Fruit fly (Drosophila melanogaster) whole organism, wandering third instar larva: Measurements from ENCODE around the gene CG43336.

Experiments
- Abd-B ChIP-seq: fragments of >200 bp; optimal IDR thresholded peaks from 2 replicates; lab custom pipeline; 2017; ENCODE audit warnings: missing biosample characterization, missing genetic modification characterization
- CG32264 ChIP-seq: fragments of 200-800 bp; sonication (Bioruptor generic); optimal IDR thresholded peaks from 2 replicates; lab custom pipeline; 2016; ENCODE audit warnings: missing biosample characterization, missing genetic modification characterization
- CrebA ChIP-seq: fragments of 200-800 bp; sonication (Bioruptor generic); optimal IDR thresholded peaks from 2 replicates; lab custom pipeline; 2016; ENCODE audit warnings: missing biosample characterization, mild to moderate bottlenecking, missing genetic modification characterization, borderline replicate concordance
- Dfd ChIP-seq: fragments of >200 bp; optimal IDR thresholded peaks from 2 replicates; lab custom pipeline; 2017; ENCODE audit warnings: missing biosample characterization, missing genetic modification characterization
- Dif ChIP-seq: fragments of 200-275, 200-300 bp; sonication (Bioruptor generic); optimal IDR thresholded peaks from 2 replicates; lab custom pipeline; 2018; ENCODE audit warnings: missing biosample characterization, missing genetic modification characterization; ENCODE audit not compliant: partially characterized antibody
- GATAd ChIP-seq: sonication (Bioruptor generic); optimal IDR thresholded peaks from 2 replicates; lab custom pipeline; 2016; ENCODE audit warnings: missing biosample characterization, missing genetic modification characterization
- HLH106 ChIP-seq: fragments of 200-800 bp; optimal IDR thresholded peaks from 3 replicates; lab custom pipeline; 2019; ENCODE audit warnings: missing biosample characterization, mild to moderate bottlenecking, missing genetic modification characterization, moderate library complexity
- Hnf4 ChIP-seq: fragments of 200-800 bp; sonication (Bioruptor generic); optimal IDR thresholded peaks from 2 replicates; lab custom pipeline; 2016; ENCODE audit warnings: missing biosample characterization, mild to moderate bottlenecking, missing genetic modification characterization
- Mio ChIP-seq: sonication (Bioruptor generic); optimal IDR thresholded peaks from 2 replicates; lab custom pipeline; 2016; ENCODE audit warnings: missing biosample characterization, missing genetic modification characterization
- N ChIP-seq: fragments of >200 bp; optimal IDR thresholded peaks from 2 replicates; lab custom pipeline; 2018; ENCODE audit warnings: missing biosample characterization, missing external identifiers, missing genetic modification characterization
- Rel ChIP-seq, 2 experiments: fragments of 200-800 bp; sonication (Bioruptor generic) in 1 of 2; optimal IDR thresholded peaks; 2 replicates in 1 of 2; 3 replicates in 1 of 2; lab custom pipeline; 2016 to 2019; ENCODE audit warnings: mild to moderate bottlenecking in 2 of 2, missing biosample characterization in 2 of 2, missing genetic modification characterization in 2 of 2, moderate library complexity in 1 of 2
- Sp1 ChIP-seq: fragments of 200-800 bp; sonication (Bioruptor generic); optimal IDR thresholded peaks from 3 replicates; lab custom pipeline; 2019; ENCODE audit warnings: missing biosample characterization, mild to moderate bottlenecking, missing genetic modification characterization, moderate library complexity
- Vsx2 ChIP-seq: fragments of 200-300, 225-300 bp; sonication (Bioruptor generic); optimal IDR thresholded peaks from 2 replicates; lab custom pipeline; 2018; ENCODE audit warnings: missing biosample characterization, missing genetic modification characterization; ENCODE audit not compliant: partially characterized antibody
- brk ChIP-seq: fragments of 200-800 bp; sonication (Bioruptor generic); optimal IDR thresholded peaks from 2 replicates; lab custom pipeline; 2016; ENCODE audit warnings: missing biosample characterization, mild to moderate bottlenecking, missing genetic modification characterization
- dl ChIP-seq, 2 experiments: fragments of 175-275, 200-275 bp in 1 of 2; fragments of 200-275 bp in 1 of 2; sonication (Bioruptor generic); optimal IDR thresholded peaks; lab custom pipeline; 2018; ENCODE audit warnings: mild to moderate bottlenecking in 2 of 2, missing biosample characterization in 2 of 2, missing genetic modification characterization in 2 of 2, moderate library complexity in 2 of 2; ENCODE audit not compliant: partially characterized antibody in 2 of 2, insufficient read depth in 1 of 2
- dmrt93B ChIP-seq: fragments of 200-800 bp; sonication (Bioruptor generic); optimal IDR thresholded peaks from 2 replicates; lab custom pipeline; 2018; ENCODE audit warnings: missing biosample characterization, mild to moderate bottlenecking, missing genetic modification characterization
- dsf ChIP-seq: sonication (Bioruptor generic); optimal IDR thresholded peaks from 2 replicates; lab custom pipeline; 2016; ENCODE audit warnings: missing biosample characterization, missing genetic modification characterization, borderline replicate concordance
- ey ChIP-seq: fragments of 200-800 bp; sonication (Bioruptor generic); optimal IDR thresholded peaks from 2 replicates; lab custom pipeline; 2016; ENCODE audit warnings: missing biosample characterization, missing genetic modification characterization
- foxo ChIP-seq, 2 experiments: fragments of 200-800 bp; sonication (Bioruptor generic); optimal IDR thresholded peaks; 2 replicates in 1 of 2; 3 replicates in 1 of 2; lab custom pipeline; 2016 to 2017; ENCODE audit warnings: missing biosample characterization in 2 of 2, missing genetic modification characterization in 2 of 2
- fru ChIP-seq: fragments of 200-800 bp; sonication (Bioruptor generic); optimal IDR thresholded peaks from 3 replicates; lab custom pipeline; 2016; ENCODE audit warnings: missing biosample characterization, mild to moderate bottlenecking, missing genetic modification characterization
- lola ChIP-seq: fragments of >200 bp; optimal IDR thresholded peaks from 2 replicates; lab custom pipeline; 2017; ENCODE audit warnings: missing biosample characterization, missing genetic modification characterization
- psq ChIP-seq: fragments of 200-800 bp; sonication (Bioruptor generic); optimal IDR thresholded peaks from 3 replicates; lab custom pipeline; 2017; ENCODE audit warnings: missing biosample characterization, mild to moderate bottlenecking, missing genetic modification characterization, moderate library complexity
- sage ChIP-seq: fragments of 200-800 bp; sonication (Bioruptor generic); optimal IDR thresholded peaks from 2 replicates; lab custom pipeline; 2016; ENCODE audit warnings: missing biosample characterization, mild to moderate bottlenecking, missing genetic modification characterization
- sv ChIP-seq: fragments of 200-800 bp; sonication (Bioruptor generic); optimal IDR thresholded peaks from 3 replicates; lab custom pipeline; 2016; ENCODE audit warnings: missing biosample characterization, missing genetic modification characterization
- tai ChIP-seq: sonication (Bioruptor generic); optimal IDR thresholded peaks from 2 replicates; lab custom pipeline; 2016; ENCODE audit warnings: missing biosample characterization, missing genetic modification characterization
- usp ChIP-seq: fragments of >200 bp; optimal IDR thresholded peaks from 2 replicates; lab custom pipeline; 2017; ENCODE audit warnings: missing biosample characterization, missing genetic modification characterization
- woc ChIP-seq: sonication (Bioruptor generic); optimal IDR thresholded peaks from 2 replicates; lab custom pipeline; 2016; ENCODE audit warnings: missing biosample characterization, mild to moderate bottlenecking, missing genetic modification characterization

CG43336 gene

dm6 chr3R:15678765-15679514 lies 42.0 kb downstream of the CG43336 start:
- TF ChIP-seq brk (GFP tag; lab: Kevin White, UChicago) (no peak), usp (GFP tag; lab: Kevin White, UChicago) (no peak), sv (GFP tag; lab: Kevin White, UChicago) (no peak), dmrt93B (GFP tag; lab: Kevin White, UChicago) (no peak), woc (GFP tag; lab: Kevin White, UChicago) (no peak), dl (GFP tag; optimal IDR thresholded peaks at IDR 0.05; lab: Kevin White, UChicago; ENCODE audit: insufficient read depth in 1 of 2, partially characterized antibody in 2 of 2) (no peak), psq (no peak), Sp1 (GFP tag; lab: Kevin White, UChicago) (no peak), fru (GFP tag; lab: Kevin White, UChicago) (no peak), N (GFP tag; lab: Kevin White, UChicago) (no peak), foxo (GFP tag; optimal IDR thresholded peaks at IDR 0.05; lab: Kevin White, UChicago) (no peak)

- TF ChIP-seq GATAd (GFP tag; lab: Kevin White, UChicago) (no peak), ey (no peak), CrebA (GFP tag; lab: Kevin White, UChicago) (no peak), dsf (GFP tag; lab: Kevin White, UChicago) (no peak), Hnf4 (GFP tag; lab: Kevin White, UChicago) (no peak), dl (GFP tag; optimal IDR thresholded peaks at IDR 0.05; lab: Kevin White, UChicago; ENCODE audit: insufficient read depth in 1 of 2, partially characterized antibody in 2 of 2) (no peak), lola (no peak), woc (GFP tag; lab: Kevin White, UChicago) (no peak), brk (GFP tag; lab: Kevin White, UChicago) (no peak), sage (no peak), Sp1 (GFP tag; lab: Kevin White, UChicago) (no peak), N (GFP tag; lab: Kevin White, UChicago) (no peak), fru (GFP tag; lab: Kevin White, UChicago) (no peak), sv (GFP tag; lab: Kevin White, UChicago) (no peak)
These were observed 43.0 kb downstream of the CG43336 start for dm6 chr3R:15679989-15680388.

DNA sequence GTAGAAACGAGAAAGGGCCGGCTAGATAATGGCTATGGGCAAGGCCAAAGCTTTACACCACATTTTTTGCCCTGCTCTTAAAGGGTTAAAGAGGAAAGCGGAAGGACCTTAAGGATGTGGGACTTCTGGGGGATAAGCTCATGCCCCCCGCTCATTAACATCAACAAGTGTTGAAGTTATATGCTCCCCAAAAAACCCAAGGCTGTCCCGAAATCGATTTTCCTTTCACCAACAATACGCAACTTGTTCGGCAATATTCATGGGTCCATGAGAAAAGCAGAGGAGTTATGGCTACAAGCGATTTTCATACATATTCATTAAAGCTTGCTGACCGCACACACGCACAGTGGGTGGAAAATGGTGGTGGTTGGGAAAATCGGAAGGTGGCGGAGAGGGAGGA lies 43.7 kb downstream of the CG43336 start:
- no peak for TF ChIP-seq foxo (GFP tag; optimal IDR thresholded peaks at IDR 0.05; lab: Kevin White, UChicago)
- TF ChIP-seq Hnf4 (GFP tag; lab: Kevin White, UChicago), result no peak
- no peak for TF ChIP-seq dmrt93B (GFP tag; lab: Kevin White, UChicago)
- TF ChIP-seq tai (GFP tag; lab: Kevin White, UChicago), result no peak
- no peak for TF ChIP-seq HLH106
- TF ChIP-seq usp (GFP tag; lab: Kevin White, UChicago), result no peak
- no peak for TF ChIP-seq sage
- TF ChIP-seq ey, result no peak
- TF ChIP-seq CrebA (GFP tag; lab: Kevin White, UChicago), result no peak
- no peak for TF ChIP-seq Dfd
- no peak for TF ChIP-seq Mio
- no peak for TF ChIP-seq Abd-B (GFP tag; lab: Kevin White, UChicago)
- no peak for TF ChIP-seq N (GFP tag; lab: Kevin White, UChicago)
- no peak for TF ChIP-seq CG32264
- TF ChIP-seq Dif (GFP tag; lab: Kevin White, UChicago), result no peak
- no peak for TF ChIP-seq Sp1 (GFP tag; lab: Kevin White, UChicago)
- TF ChIP-seq Rel (GFP tag; optimal IDR thresholded peaks at IDR 0.05; lab: Kevin White, UChicago), result no peak
- no peak for TF ChIP-seq Rel (tag; optimal IDR thresholded peaks at IDR 0.05; lab: Kevin White, UChicago)
- TF ChIP-seq Vsx2 (GFP tag; lab: Kevin White, UChicago), result no peak
